Fruit fly (Drosophila melanogaster) whole organism, prepupa: Measurements from ENCODE around the gene Hsp27.

ENCODE experiments used
- CG3032 ChIP-seq: fragments of 200-800 bp; optimal IDR thresholded peaks from 2 replicates; lab custom pipeline; 2019; ENCODE audit warnings: missing biosample characterization, mild to moderate bottlenecking, missing genetic modification characterization, moderate library complexity
- CG34406 ChIP-seq: fragments of 200-800 bp; sonication (Bioruptor generic); optimal IDR thresholded peaks from 3 replicates; lab custom pipeline; 2016; ENCODE audit warnings: missing biosample characterization, missing genetic modification characterization
- Hr38 ChIP-seq: sonication (Bioruptor generic); optimal IDR thresholded peaks from 2 replicates; lab custom pipeline; 2016; ENCODE audit warnings: missing biosample characterization, missing genetic modification characterization
- Met ChIP-seq: fragments of 200-800 bp; sonication (Bioruptor generic); optimal IDR thresholded peaks from 3 replicates; lab custom pipeline; 2016; ENCODE audit warnings: missing biosample characterization, missing genetic modification characterization

DNA sequence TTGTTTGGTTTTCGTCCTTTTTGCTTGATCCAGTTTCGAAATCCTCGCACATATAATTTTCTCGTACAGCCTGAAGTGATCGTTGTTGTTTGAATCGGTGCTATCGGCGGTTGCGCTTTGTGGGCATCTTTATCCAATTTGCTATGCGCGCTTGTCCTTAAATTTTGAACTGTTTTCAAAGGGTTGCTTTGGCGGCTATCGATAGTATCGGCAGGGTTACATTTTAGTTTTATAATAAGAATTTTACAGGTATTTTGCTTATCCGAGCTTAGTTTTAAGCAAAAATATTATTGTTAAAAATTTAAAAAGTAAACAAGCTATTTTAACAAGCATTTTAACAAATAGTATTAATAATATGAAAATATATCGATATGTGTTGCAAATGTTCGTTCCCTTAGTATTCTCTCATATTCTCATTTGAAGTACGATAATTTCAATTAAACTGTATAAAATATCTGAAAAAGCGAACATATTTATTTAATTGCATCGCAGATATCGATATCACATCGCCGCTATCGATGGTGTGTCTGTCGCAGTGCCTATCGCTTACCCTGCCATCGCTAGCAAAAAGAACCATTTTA lies 16.9 kb upstream of the Hsp27 start, which contains the start of the genes Klp67A and CG4452:
- TF ChIP-seq CG34406 (GFP tag; lab: Kevin White, UChicago), result no peak
- peak; percentile 24 for TF ChIP-seq CG3032
- no peak for TF ChIP-seq Hr38 (GFP tag; lab: Kevin White, UChicago)
- no peak for TF ChIP-seq Met (GFP tag; lab: Kevin White, UChicago)
